Fruit fly (Drosophila melanogaster) whole organism, prepupa: Measurements from ENCODE around the gene tipE.
A peak's percentile ranks its signal among the peaks of the same experiment; 100 is the strongest.

Source experiments
- Blimp-1 ChIP-seq: fragments of 200-800 bp; sonication (Bioruptor generic); optimal IDR thresholded peaks from 3 replicates; lab custom pipeline; 2017; ENCODE audit warnings: missing biosample characterization, missing genetic modification characterization, mild to moderate bottlenecking, moderate library complexity, missing genetic modification reagents
- CG10631 ChIP-seq: fragments of 200-800 bp; sonication (Bioruptor generic); optimal IDR thresholded peaks from 2 replicates; lab custom pipeline; 2016; ENCODE audit warnings: missing biosample characterization, missing genetic modification characterization
- CG10669 ChIP-seq: fragments of 200-800 bp; sonication (Bioruptor generic); optimal IDR thresholded peaks from 3 replicates; lab custom pipeline; 2018; ENCODE audit warnings: missing biosample characterization, mild to moderate bottlenecking, missing genetic modification characterization, moderate library complexity
- CG11294 ChIP-seq: fragments of 200-800 bp; sonication (Bioruptor generic); IDR thresholded peaks from 2 replicates; pipeline ENCODE4 v1.3.6; 2022; ENCODE audit warnings: missing biosample characterization, missing genetic modification characterization
- CG11762 ChIP-seq: fragments of 200-800 bp; sonication (Bioruptor generic); optimal IDR thresholded peaks from 3 replicates; lab custom pipeline; 2016; ENCODE audit warnings: missing biosample characterization, missing genetic modification characterization; ENCODE audit not compliant: insufficient read depth
- CG15336 ChIP-seq: fragments of 200-800 bp; sonication (Bioruptor generic); IDR thresholded peaks from 2 replicates; pipeline ENCODE4 v1.3.6; 2022; ENCODE audit warnings: missing biosample characterization, missing genetic modification characterization
- CG1621 ChIP-seq: fragments of 200-800 bp; sonication (Bioruptor generic); optimal IDR thresholded peaks from 3 replicates; lab custom pipeline; 2018; ENCODE audit warnings: missing biosample characterization, mild to moderate bottlenecking, missing genetic modification characterization
- CG16779 ChIP-seq: fragments of 200-800 bp; sonication (Bioruptor generic); optimal IDR thresholded peaks from 3 replicates; lab custom pipeline; 2017; ENCODE audit warnings: missing biosample characterization, mild to moderate bottlenecking, missing genetic modification characterization
- CG31627 ChIP-seq: fragments of 200-800 bp; sonication (Bioruptor generic); optimal IDR thresholded peaks from 3 replicates; lab custom pipeline; 2016; ENCODE audit warnings: missing biosample characterization, missing genetic modification characterization
- CG4318 ChIP-seq: fragments of 200-800 bp; sonication (Bioruptor generic); optimal IDR thresholded peaks from 3 replicates; lab custom pipeline; 2017; ENCODE audit warnings: missing biosample characterization, mild to moderate bottlenecking, missing genetic modification characterization
- CG6163 ChIP-seq: fragments of 200-800 bp; sonication (Bioruptor generic); IDR thresholded peaks from 3 replicates; pipeline ENCODE4 v1.3.6; 2022; ENCODE audit warnings: missing biosample characterization, missing genetic modification characterization
- CG6792 ChIP-seq: fragments of 200-800 bp; sonication (Bioruptor generic); optimal IDR thresholded peaks from 3 replicates; lab custom pipeline; 2016; ENCODE audit warnings: missing biosample characterization, missing genetic modification characterization
- CG6854 ChIP-seq: fragments of 200-800 bp; sonication (Bioruptor generic); optimal IDR thresholded peaks from 2 replicates; lab custom pipeline; 2017; ENCODE audit warnings: missing biosample characterization, mild to moderate bottlenecking, missing genetic modification characterization
- CG8119 ChIP-seq: fragments of 200-800 bp; sonication (Bioruptor generic); IDR thresholded peaks from 3 replicates; pipeline ENCODE4 v1.3.6; 2022; ENCODE audit warnings: missing biosample characterization, missing genetic modification characterization
- CG8319 ChIP-seq: fragments of 200-800 bp; sonication (Bioruptor generic); optimal IDR thresholded peaks from 3 replicates; lab custom pipeline; 2016; ENCODE audit warnings: missing biosample characterization, missing genetic modification characterization
- CG8632 ChIP-seq: fragments of 200-800 bp; sonication (Bioruptor generic); optimal IDR thresholded peaks from 3 replicates; lab custom pipeline; 2016; ENCODE audit warnings: missing biosample characterization, missing genetic modification characterization
- Ets21C ChIP-seq: fragments of 200-800 bp; sonication (Bioruptor generic); optimal IDR thresholded peaks from 3 replicates; lab custom pipeline; 2016; ENCODE audit warnings: missing biosample characterization, missing genetic modification characterization
- Ets96B ChIP-seq: fragments of 200-800 bp; optimal IDR thresholded peaks from 2 replicates; lab custom pipeline; 2019; ENCODE audit warnings: missing biosample characterization, mild to moderate bottlenecking, missing genetic modification characterization, moderate library complexity
- Hr38 ChIP-seq: sonication (Bioruptor generic); optimal IDR thresholded peaks from 2 replicates; lab custom pipeline; 2016; ENCODE audit warnings: missing biosample characterization, missing genetic modification characterization
- Hr39 ChIP-seq: fragments of 200-800 bp; sonication (Bioruptor generic); optimal IDR thresholded peaks from 2 replicates; lab custom pipeline; 2016; ENCODE audit warnings: missing biosample characterization, missing genetic modification characterization
- Lpt ChIP-seq: fragments of 200-800 bp; sonication (Bioruptor generic); optimal IDR thresholded peaks from 3 replicates; lab custom pipeline; 2016; ENCODE audit warnings: missing biosample characterization, missing genetic modification characterization
- Met ChIP-seq: fragments of 200-800 bp; sonication (Bioruptor generic); optimal IDR thresholded peaks from 3 replicates; lab custom pipeline; 2016; ENCODE audit warnings: missing biosample characterization, missing genetic modification characterization
- Smox ChIP-seq: fragments of 200-800 bp; sonication (Bioruptor generic); optimal IDR thresholded peaks from 3 replicates; lab custom pipeline; 2016; ENCODE audit warnings: missing biosample characterization, missing genetic modification characterization
- Sox14 ChIP-seq: fragments of 200-800 bp; sonication (Bioruptor generic); optimal IDR thresholded peaks from 3 replicates; lab custom pipeline; 2016; ENCODE audit warnings: missing biosample characterization, missing genetic modification characterization
- achi ChIP-seq: fragments of 200-800 bp; sonication (Bioruptor generic); optimal IDR thresholded peaks from 3 replicates; lab custom pipeline; 2016; ENCODE audit warnings: missing biosample characterization, missing genetic modification characterization
- dac ChIP-seq: fragments of 200-800 bp; sonication (Bioruptor generic); optimal IDR thresholded peaks from 2 replicates; lab custom pipeline; 2017; ENCODE audit warnings: missing biosample characterization, mild to moderate bottlenecking, missing genetic modification characterization
- eg ChIP-seq: fragments of 200-800 bp; sonication (Bioruptor generic); IDR thresholded peaks from 3 replicates; pipeline ENCODE4 v1.3.6; 2022; ENCODE audit warnings: missing biosample characterization, missing genetic modification characterization
- fd85E ChIP-seq: fragments of 200-800 bp; sonication (Bioruptor generic); optimal IDR thresholded peaks from 3 replicates; lab custom pipeline; 2016; ENCODE audit warnings: missing biosample characterization, missing genetic modification characterization
- fkh ChIP-seq: fragments of 200-800 bp; sonication (Bioruptor generic); optimal IDR thresholded peaks from 3 replicates; lab custom pipeline; 2017; ENCODE audit warnings: missing biosample characterization, mild to moderate bottlenecking, missing genetic modification characterization, moderate library complexity
- net ChIP-seq: fragments of 200-800 bp; sonication (Bioruptor generic); optimal IDR thresholded peaks from 3 replicates; lab custom pipeline; 2016; ENCODE audit warnings: missing biosample characterization, missing genetic modification characterization
- pdm3 ChIP-seq: fragments of 200-800 bp; sonication (Bioruptor generic); optimal IDR thresholded peaks from 3 replicates; lab custom pipeline; 2016; ENCODE audit warnings: missing biosample characterization, missing genetic modification characterization
- salr ChIP-seq, 2 experiments: fragments of 200-800 bp; sonication (Bioruptor generic); optimal IDR thresholded peaks; 3 replicates each; lab custom pipeline; 2016 to 2018; ENCODE audit warnings: missing biosample characterization in 2 of 2, missing genetic modification characterization in 2 of 2, mild to moderate bottlenecking in 1 of 2
- spab ChIP-seq: fragments of 200-800 bp; sonication (Bioruptor generic); optimal IDR thresholded peaks from 2 replicates; lab custom pipeline; 2017; ENCODE audit warnings: missing biosample characterization, mild to moderate bottlenecking, missing genetic modification characterization, missing genetic modification reagents
- ss ChIP-seq, 2 experiments: fragments of 200-800 bp; sonication (Bioruptor generic); optimal IDR thresholded peaks; 2 replicates in 1 of 2; 3 replicates in 1 of 2; lab custom pipeline; 2017 to 2018; ENCODE audit warnings: mild to moderate bottlenecking in 2 of 2, missing biosample characterization in 2 of 2, missing genetic modification characterization in 2 of 2, moderate library complexity in 1 of 2
- svp ChIP-seq: fragments of 200-800 bp; sonication (Bioruptor generic); peaks from one replicate; lab custom pipeline; 2016; ENCODE audit warnings: missing biosample characterization, missing genetic modification characterization
- vri ChIP-seq: fragments of 200-800 bp; sonication (Bioruptor generic); optimal IDR thresholded peaks from 3 replicates; lab custom pipeline; 2016; ENCODE audit warnings: missing biosample characterization, mild to moderate bottlenecking, missing genetic modification characterization

The tipE gene

DNA sequence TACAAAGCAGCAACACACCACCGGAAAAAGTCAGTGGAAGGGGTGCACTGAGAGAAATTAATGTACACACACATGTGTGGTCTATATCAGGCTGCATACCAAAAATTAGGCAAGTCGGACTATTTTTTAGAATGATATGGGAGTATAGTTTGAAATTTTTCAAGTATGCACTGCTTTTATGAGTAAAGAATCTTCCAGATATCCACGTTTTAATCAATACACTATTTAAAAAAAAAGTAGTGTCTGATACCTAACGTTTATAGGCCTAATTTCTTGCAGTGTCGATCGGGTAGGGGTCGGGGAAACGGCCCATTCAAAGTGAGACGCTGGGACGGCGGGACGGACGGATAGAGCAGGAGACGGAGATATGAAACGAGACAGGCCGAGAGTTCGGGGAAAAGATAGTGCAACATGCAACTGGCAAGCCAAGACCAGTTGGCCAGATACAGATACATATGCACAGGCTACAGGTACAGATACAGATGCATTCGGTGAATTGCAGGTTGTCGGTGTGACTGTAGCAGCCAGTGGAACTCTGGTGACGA lies 42.1 kb downstream of the tipE start (continued):
- TF ChIP-seq CG6854 = no peak
- peak; percentile 93 for TF ChIP-seq CG10669 (GFP tag; lab: Kevin White, UChicago)
- TF ChIP-seq Blimp-1 (GFP tag; lab: Kevin White, UChicago) = no peak
- peak; percentile 52 for TF ChIP-seq CG31627 (GFP tag; lab: Kevin White, UChicago)
- TF ChIP-seq CG1621 (tag; lab: Kevin White, UChicago) = peak; percentile 88
- peak; percentile 93 for TF ChIP-seq CG4318 (GFP tag; lab: Kevin White, UChicago)
- TF ChIP-seq fkh (GFP tag; lab: Kevin White, UChicago) = peak; percentile 36
- peak; percentile 73 for TF ChIP-seq CG11294 (GFP tag; lab: Robert Waterston, UW)
- TF ChIP-seq Hr39 (GFP tag; lab: Kevin White, UChicago) = peak; percentile 64
- TF ChIP-seq dac = peak; percentile 92
- peak; percentile 93 for TF ChIP-seq pdm3
- peak; percentile 91 for TF ChIP-seq Sox14 (GFP tag; lab: Kevin White, UChicago)
- TF ChIP-seq ss (GFP tag; optimal IDR thresholded peaks at IDR 0.05; lab: Kevin White, UChicago) = peak; percentile 93 to 94
- peak; percentile 87 for TF ChIP-seq CG6163
- TF ChIP-seq CG11762 (GFP tag; lab: Kevin White, UChicago) = peak; percentile 91
- TF ChIP-seq Hr38 (GFP tag; lab: Kevin White, UChicago) = no peak
- TF ChIP-seq Smox = peak; percentile 33
- TF ChIP-seq Ets96B = peak; percentile 93
- no peak for TF ChIP-seq Ets21C
- TF ChIP-seq CG8119 = peak; percentile 96
- peak; percentile 93 for TF ChIP-seq CG15336 (GFP tag; lab: Robert Waterston, UW)
- peak; percentile 55 for TF ChIP-seq fd85E (GFP tag; lab: Kevin White, UChicago)
- peak; percentile 89 for TF ChIP-seq achi (GFP tag; lab: Kevin White, UChicago)
- TF ChIP-seq Met (GFP tag; lab: Kevin White, UChicago) = peak; percentile 66
- peak; percentile 90 for TF ChIP-seq eg (GFP tag; lab: Robert Waterston, UW)
- peak; percentile 82 for TF ChIP-seq CG8632 (GFP tag; lab: Kevin White, UChicago)
- peak; percentile 75 for TF ChIP-seq svp (GFP tag; lab: Kevin White, UChicago)
- peak; percentile 86 to 92 for TF ChIP-seq salr (GFP tag; optimal IDR thresholded peaks at IDR 0.05; lab: Kevin White, UChicago)
- TF ChIP-seq Lpt (GFP tag; lab: Kevin White, UChicago) = peak; percentile 92
- peak; percentile 82 for TF ChIP-seq CG8319
- peak; percentile 89 for TF ChIP-seq net
- peak; percentile 93 for TF ChIP-seq spab (GFP tag; lab: Kevin White, UChicago)
- TF ChIP-seq CG10631 (GFP tag; lab: Kevin White, UChicago) = peak; percentile 91
- TF ChIP-seq, all 60 proteins: peak for 54

- TF ChIP-seq salr (GFP tag; optimal IDR thresholded peaks at IDR 0.05; lab: Kevin White, UChicago) = no peak
- TF ChIP-seq vri (GFP tag; lab: Kevin White, UChicago) = no peak
- peak; percentile 96 for TF ChIP-seq svp (GFP tag; lab: Kevin White, UChicago)
- no peak for TF ChIP-seq CG6792 (GFP tag; lab: Kevin White, UChicago)
- no peak for TF ChIP-seq Blimp-1 (GFP tag; lab: Kevin White, UChicago)
Observed at dm6 chr3L:4231401-4232014, 43.2 kb downstream of the tipE start.

- TF ChIP-seq CG16779 (tag; lab: Kevin White, UChicago) (no peak), CG1621 (tag; lab: Kevin White, UChicago) (peak; percentile 22)
Observed at dm6 chr3L:4232227-4232626, 43.9 kb downstream of the tipE start.
